Fruit fly (Drosophila melanogaster) whole organism, embryonic: ENCODE results near the gene CG13605.

ENCODE experiments used
- BtbVII ChIP-seq: fragments of 200-800 bp; sonication (Bioruptor generic); optimal IDR thresholded peaks from 3 replicates; lab custom pipeline; 2017; ENCODE audit warnings: missing biosample characterization, mild to moderate bottlenecking, missing genetic modification characterization
- CG11504 ChIP-seq: fragments of 200-800 bp; sonication (Bioruptor generic); optimal IDR thresholded peaks from 3 replicates; lab custom pipeline; 2019; ENCODE audit warnings: missing biosample characterization, mild to moderate bottlenecking, missing genetic modification characterization, moderate library complexity
- CG11695 ChIP-seq: fragments of 200-800 bp; sonication (Bioruptor generic); IDR thresholded peaks from 3 replicates; pipeline ENCODE4 v1.3.6; 2022; ENCODE audit warnings: missing biosample characterization, missing genetic modification characterization
- CG12299 ChIP-seq: fragments of 200-800 bp; sonication (Bioruptor generic); optimal IDR thresholded peaks from 2 replicates; lab custom pipeline; 2018; ENCODE audit warnings: missing biosample characterization, mild to moderate bottlenecking, missing genetic modification characterization
- CG1233 ChIP-seq: fragments of 200-800 bp; sonication (Bioruptor generic); optimal IDR thresholded peaks from 4 replicates; lab custom pipeline; 2018; ENCODE audit warnings: missing biosample characterization, mild to moderate bottlenecking, missing genetic modification characterization
- CG13894 ChIP-seq: fragments of 200-800 bp; sonication (Bioruptor generic); optimal IDR thresholded peaks from 3 replicates; lab custom pipeline; 2018; ENCODE audit warnings: missing biosample characterization, mild to moderate bottlenecking, missing genetic modification characterization, moderate library complexity
- CG15514 ChIP-seq: fragments of 200-800 bp; sonication (Bioruptor generic); optimal IDR thresholded peaks from 3 replicates; lab custom pipeline; 2017; ENCODE audit warnings: missing biosample characterization, missing genetic modification characterization, mild to moderate bottlenecking, moderate library complexity, missing genetic modification reagents
- CG17328 ChIP-seq: fragments of 200-800 bp; sonication (Bioruptor generic); IDR thresholded peaks from 2 replicates; pipeline ENCODE4 v1.3.6; 2022; ENCODE audit warnings: missing biosample characterization, missing genetic modification characterization
- CG1792 ChIP-seq: fragments of 200-800 bp; sonication (Bioruptor generic); optimal IDR thresholded peaks from 2 replicates; lab custom pipeline; 2016; ENCODE audit warnings: missing biosample characterization, missing genetic modification characterization
- CG2678 ChIP-seq: fragments of 200-800 bp; sonication (Bioruptor generic); optimal IDR thresholded peaks from 3 replicates; lab custom pipeline; 2019; ENCODE audit warnings: missing biosample characterization, mild to moderate bottlenecking, missing genetic modification characterization, moderate library complexity
- CG31388 ChIP-seq: fragments of 200-800 bp; sonication (Bioruptor generic); optimal IDR thresholded peaks from 2 replicates; lab custom pipeline; 2016; ENCODE audit warnings: missing biosample characterization, missing genetic modification characterization
- CG8924 ChIP-seq: fragments of 200-800 bp; optimal IDR thresholded peaks from 3 replicates; lab custom pipeline; 2019; ENCODE audit warnings: missing biosample characterization, mild to moderate bottlenecking, missing genetic modification characterization, moderate library complexity
- E2f2 ChIP-seq: fragments of 200-800 bp; sonication (Bioruptor generic); IDR thresholded peaks from 2 replicates; pipeline ENCODE4 v1.3.6; 2022; ENCODE audit warnings: missing biosample characterization, missing genetic modification characterization
- Ets65A ChIP-seq: fragments of 200-800 bp; sonication (Bioruptor generic); peaks from one replicate; lab custom pipeline; 2016; ENCODE audit warnings: missing biosample characterization, missing genetic modification characterization
- Fer2 ChIP-seq: fragments of 200-800 bp; sonication (Bioruptor generic); optimal IDR thresholded peaks from 2 replicates; lab custom pipeline; 2018; ENCODE audit warnings: missing biosample characterization, mild to moderate bottlenecking, missing genetic modification characterization, moderate library complexity
- H15 ChIP-seq: fragments of 200-800 bp; sonication (Bioruptor generic); IDR thresholded peaks from 3 replicates; pipeline ENCODE4 v1.3.6; 2022; ENCODE audit warnings: missing biosample characterization, missing genetic modification characterization
- HHEX ChIP-seq: fragments of 200-800 bp; sonication (Bioruptor generic); optimal IDR thresholded peaks from 3 replicates; lab custom pipeline; 2017; ENCODE audit warnings: missing biosample characterization, mild to moderate bottlenecking, missing genetic modification characterization, missing genetic modification reagents
- HLH54F ChIP-seq: fragments of 200-800 bp; sonication (Bioruptor generic); optimal IDR thresholded peaks from 3 replicates; lab custom pipeline; 2016; ENCODE audit warnings: missing biosample characterization, missing genetic modification characterization
- Med ChIP-seq: fragments of 200-800 bp; sonication (Bioruptor generic); peaks from one replicate; lab custom pipeline; 2016; ENCODE audit warnings: missing biosample characterization, missing genetic modification characterization, mild to moderate bottlenecking, inconsistent platforms, moderate library complexity
- PHDP ChIP-seq: fragments of 200-800 bp; sonication (Bioruptor generic); optimal IDR thresholded peaks from 3 replicates; lab custom pipeline; 2018; ENCODE audit warnings: missing biosample characterization, mild to moderate bottlenecking, missing genetic modification characterization, moderate library complexity
- Pdp1 ChIP-seq, 2 experiments: fragments of 200-800 bp; sonication (Bioruptor generic); optimal IDR thresholded peaks; 3 replicates each; lab custom pipeline; 2016; ENCODE audit warnings: missing biosample characterization in 2 of 2, missing genetic modification characterization in 2 of 2, mild to moderate bottlenecking in 1 of 2, moderate library complexity in 1 of 2
- Ptx1 ChIP-seq: fragments of 200-800 bp; sonication (Bioruptor generic); IDR thresholded peaks from 2 replicates; pipeline ENCODE4 v1.3.6; 2022; ENCODE audit warnings: missing biosample characterization, missing genetic modification characterization
- Sox102F ChIP-seq: fragments of 200-800 bp; sonication (Bioruptor generic); optimal IDR thresholded peaks from 2 replicates; lab custom pipeline; 2018; ENCODE audit warnings: missing biosample characterization, mild to moderate bottlenecking, missing genetic modification characterization, moderate library complexity
- Spps ChIP-seq: fragments of 200-800 bp; sonication (Bioruptor generic); optimal IDR thresholded peaks from 2 replicates; lab custom pipeline; 2018; ENCODE audit warnings: missing biosample characterization, mild to moderate bottlenecking, missing genetic modification characterization
- TFAM ChIP-seq: fragments of 200-800 bp; sonication (Bioruptor generic); optimal IDR thresholded peaks from 2 replicates; lab custom pipeline; 2017; ENCODE audit warnings: missing biosample characterization, missing genetic modification characterization, inconsistent platforms
- Taf1 ChIP-seq: fragments of 200-800 bp; sonication (Bioruptor generic); IDR thresholded peaks from 2 replicates; pipeline ENCODE4 v1.3.6; 2022; ENCODE audit warnings: missing biosample characterization, missing genetic modification characterization
- abd-A ChIP-seq: fragments of 200-800 bp; sonication (Bioruptor generic); optimal IDR thresholded peaks from 3 replicates; lab custom pipeline; 2019; ENCODE audit warnings: missing biosample characterization, mild to moderate bottlenecking, missing genetic modification characterization, moderate library complexity
- az2 ChIP-seq: fragments of 200-800 bp; sonication (Bioruptor generic); optimal IDR thresholded peaks from 3 replicates; lab custom pipeline; 2016; ENCODE audit warnings: missing biosample characterization, missing genetic modification characterization
- bab2 ChIP-seq: fragments of 200-800 bp; sonication (Bioruptor generic); optimal IDR thresholded peaks from 2 replicates; lab custom pipeline; 2016; ENCODE audit warnings: missing biosample characterization, missing genetic modification characterization
- bbx ChIP-seq: fragments of 200-800 bp; sonication (Bioruptor generic); IDR thresholded peaks from 2 replicates; pipeline ENCODE4 v1.3.6; 2022; ENCODE audit warnings: missing biosample characterization, missing genetic modification characterization; ENCODE audit not compliant: partially characterized antibody
- caup ChIP-seq: fragments of 200-800 bp; sonication (Bioruptor generic); optimal IDR thresholded peaks from 3 replicates; lab custom pipeline; 2017; ENCODE audit warnings: missing biosample characterization, mild to moderate bottlenecking, missing genetic modification characterization, moderate library complexity; ENCODE audit not compliant: severe bottlenecking
- cg ChIP-seq: fragments of 200-800 bp; sonication (Bioruptor generic); optimal IDR thresholded peaks from 3 replicates; lab custom pipeline; 2019; ENCODE audit warnings: missing biosample characterization, mild to moderate bottlenecking, missing genetic modification characterization, moderate library complexity
- croc ChIP-seq: fragments of 200-800 bp; sonication (Bioruptor generic); conservative IDR thresholded peaks from 3 replicates; pipeline ENCODE4 v1.3.6; 2022; ENCODE audit warnings: missing biosample characterization, missing genetic modification characterization
- exex ChIP-seq: fragments of 200-800 bp; sonication (Bioruptor generic); optimal IDR thresholded peaks from 4 replicates; lab custom pipeline; 2018; ENCODE audit warnings: missing biosample characterization, mild to moderate bottlenecking, missing genetic modification characterization, moderate library complexity
- fd3F ChIP-seq: fragments of 200-800 bp; sonication (Bioruptor generic); optimal IDR thresholded peaks from 2 replicates; lab custom pipeline; 2018; ENCODE audit warnings: missing biosample characterization, mild to moderate bottlenecking, missing genetic modification characterization, moderate library complexity
- fd96Cb ChIP-seq: fragments of 200-800 bp; sonication (Bioruptor generic); optimal IDR thresholded peaks from 2 replicates; lab custom pipeline; 2018; ENCODE audit warnings: missing biosample characterization, mild to moderate bottlenecking, missing genetic modification characterization, moderate library complexity
- gcm2 ChIP-seq: fragments of 200-800 bp; sonication (Bioruptor generic); optimal IDR thresholded peaks from 2 replicates; lab custom pipeline; 2016; ENCODE audit warnings: missing biosample characterization, missing genetic modification characterization
- gem ChIP-seq: fragments of 200-800 bp; sonication (Bioruptor generic); optimal IDR thresholded peaks from 2 replicates; lab custom pipeline; 2019; ENCODE audit warnings: missing biosample characterization, mild to moderate bottlenecking, missing genetic modification characterization, moderate library complexity
- gro ChIP-seq: fragments of 200-800 bp; sonication (Bioruptor generic); optimal IDR thresholded peaks from 2 replicates; lab custom pipeline; 2016; ENCODE audit warnings: missing biosample characterization, missing genetic modification characterization
- gsb-n ChIP-seq: fragments of 200-800 bp; sonication (Bioruptor generic); optimal IDR thresholded peaks from 3 replicates; lab custom pipeline; 2018; ENCODE audit warnings: missing biosample characterization, mild to moderate bottlenecking, missing genetic modification characterization
- lab ChIP-seq: fragments of 200-800 bp; sonication (Bioruptor generic); optimal IDR thresholded peaks from 3 replicates; lab custom pipeline; 2017; ENCODE audit warnings: missing biosample characterization, missing genetic modification characterization, mild to moderate bottlenecking, moderate library complexity, missing genetic modification reagents
- rib ChIP-seq: fragments of 200-800 bp; sonication (Bioruptor generic); IDR thresholded peaks from 2 replicates; pipeline ENCODE4 v1.3.6; 2022; ENCODE audit warnings: missing biosample characterization, missing genetic modification characterization
- sd ChIP-seq: fragments of 200-800 bp; sonication (Bioruptor generic); optimal IDR thresholded peaks from 3 replicates; lab custom pipeline; 2018; ENCODE audit warnings: missing biosample characterization, mild to moderate bottlenecking, missing genetic modification characterization, moderate library complexity
- sqz ChIP-seq: fragments of 200-800 bp; sonication (Bioruptor generic); optimal IDR thresholded peaks from 3 replicates; lab custom pipeline; 2018; ENCODE audit warnings: missing biosample characterization, mild to moderate bottlenecking, missing genetic modification characterization
- zen2 ChIP-seq: fragments of 200-800 bp; sonication (Bioruptor generic); IDR thresholded peaks from 3 replicates; pipeline ENCODE4 v1.3.6; 2022; ENCODE audit warnings: missing biosample characterization, missing genetic modification characterization; ENCODE audit not compliant: partially characterized antibody

The CG13605 gene

dm6 chr3R:24104471-24105311, 7.5 kb downstream of the CG13605 start (continued):
- TF ChIP-seq cg (GFP tag; lab: Kevin White, UChicago) (peak; percentile 65), abd-A (peak; percentile 73), Pdp1 (GFP tag; optimal IDR thresholded peaks at IDR 0.05; lab: Kevin White, UChicago) (peak in 1 of 2 experiments; percentile 52), CG12299 (tag; lab: Kevin White, UChicago) (peak; percentile 43)

DNA sequence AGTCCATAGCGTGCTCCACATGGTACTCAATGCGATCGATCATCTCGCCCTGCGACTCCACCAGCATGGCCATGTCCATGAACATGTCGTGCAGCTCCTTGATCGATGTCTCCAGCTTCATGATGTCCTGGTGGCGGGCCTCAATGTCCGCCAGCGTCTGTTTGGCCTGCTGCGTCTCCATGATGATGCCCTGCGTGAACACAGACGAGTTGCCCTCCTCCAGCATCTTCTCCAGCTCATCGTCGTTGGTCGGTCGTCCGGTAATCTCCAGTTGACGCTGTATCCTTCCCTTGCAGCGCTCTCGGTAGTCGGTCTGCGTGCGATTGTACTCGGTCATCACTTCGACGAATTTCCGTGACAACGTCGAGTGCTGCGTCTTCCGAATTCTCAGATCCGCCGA, 8.5 kb downstream of the CG13605 start:
- TF ChIP-seq HHEX (GFP tag; lab: Kevin White, UChicago) = no peak
- no peak for TF ChIP-seq TFAM (GFP tag; lab: Kevin White, UChicago)
- no peak for TF ChIP-seq Sox102F (GFP tag; lab: Kevin White, UChicago)
- peak; percentile 56 for TF ChIP-seq Med (GFP tag; lab: Kevin White, UChicago)
- TF ChIP-seq Ets65A = peak; percentile 84
- TF ChIP-seq bbx (GFP tag; lab: Robert Waterston, UW) = no peak
- no peak for TF ChIP-seq H15
- TF ChIP-seq zen2 = 0 out of 3 replicates have a peak, but pooled peaks have one; percentile 5

DNA sequence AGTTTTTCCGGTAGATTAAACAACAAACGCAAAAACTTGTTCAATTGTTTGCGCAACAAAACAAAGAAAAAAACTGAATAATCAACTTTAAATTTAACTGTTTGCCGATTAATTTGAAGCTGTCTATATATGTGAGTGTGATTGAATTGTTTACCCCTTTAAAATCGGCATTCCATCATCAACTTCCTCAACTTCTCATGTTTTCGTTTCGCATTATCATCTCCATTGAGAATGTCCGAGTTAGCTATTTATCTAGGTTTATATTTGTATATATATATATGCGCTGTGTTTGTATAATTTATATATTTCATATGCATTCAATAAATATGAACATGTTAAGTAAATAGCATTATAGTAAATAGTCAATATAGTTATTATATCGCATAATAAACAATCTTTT, 9.8 kb downstream of the CG13605 start:
- TF ChIP-seq Spps (tag; lab: Kevin White, UChicago) = no peak
- TF ChIP-seq CG31388 = no peak
- peak; percentile 42 for TF ChIP-seq caup (GFP tag; lab: Kevin White, UChicago)
- TF ChIP-seq lab (GFP tag; lab: Kevin White, UChicago) = peak; percentile 46
- no peak for TF ChIP-seq HLH54F (GFP tag; lab: Kevin White, UChicago)
- TF ChIP-seq E2f2 (GFP tag; lab: Robert Waterston, UW) = no peak
- peak; percentile 57 for TF ChIP-seq BtbVII (GFP tag; lab: Kevin White, UChicago)
- TF ChIP-seq CG13894 (tag; lab: Kevin White, UChicago) = peak; percentile 49
- TF ChIP-seq bab2 (GFP tag; lab: Kevin White, UChicago) = no peak
- no peak for TF ChIP-seq Taf1
- peak; percentile 8 for TF ChIP-seq Fer2 (tag; lab: Kevin White, UChicago)
- peak; percentile 15 for TF ChIP-seq CG8924 (tag; lab: Kevin White, UChicago)
- no peak for TF ChIP-seq gro (GFP tag; lab: Kevin White, UChicago)
- peak; percentile 11 for TF ChIP-seq CG15514 (GFP tag; lab: Kevin White, UChicago)
- TF ChIP-seq gcm2 (GFP tag; lab: Kevin White, UChicago) = no peak
- peak; percentile 66 for TF ChIP-seq CG2678 (tag; lab: Kevin White, UChicago)
- no peak for TF ChIP-seq CG1792 (GFP tag; lab: Kevin White, UChicago)
- TF ChIP-seq croc (GFP tag; lab: Robert Waterston, UW) = no peak
- no peak for TF ChIP-seq az2 (GFP tag; lab: Kevin White, UChicago)
- peak; percentile 77 for TF ChIP-seq sd (tag; lab: Kevin White, UChicago)
- TF ChIP-seq fd3F = peak; percentile 44
- peak; percentile 14 for TF ChIP-seq sqz
- peak; percentile 23 for TF ChIP-seq CG1233 (GFP tag; lab: Kevin White, UChicago)
- peak; percentile 34; the same call in 1 of the 3 replicates for TF ChIP-seq CG11695 (GFP tag; lab: Robert Waterston, UW)
- TF ChIP-seq Pdp1 (GFP tag; optimal IDR thresholded peaks at IDR 0.05; lab: Kevin White, UChicago) = peak in 1 of 2 experiments; percentile 6
- no peak for TF ChIP-seq Ptx1 (GFP tag; lab: Robert Waterston, UW)
- peak; percentile 7 for TF ChIP-seq CG11504 (tag; lab: Kevin White, UChicago)
- no peak for TF ChIP-seq fd96Cb
- no peak for TF ChIP-seq gsb-n
- peak; percentile 11 for TF ChIP-seq exex (tag; lab: Kevin White, UChicago)
- TF ChIP-seq PHDP (tag; lab: Kevin White, UChicago) = peak; percentile 48
- TF ChIP-seq rib = no peak
- peak; percentile 37 for TF ChIP-seq gem (tag; lab: Kevin White, UChicago)
- no peak for TF ChIP-seq CG17328
